Fruit fly (Drosophila melanogaster) whole organism, prepupa: ENCODE results near the gene ymp.
A peak's percentile ranks its signal among the peaks of the same experiment; 100 is the strongest.

Experiments used
- CG6854 ChIP-seq: fragments of 200-800 bp; sonication (Bioruptor generic); optimal IDR thresholded peaks from 2 replicates; lab custom pipeline; 2017; ENCODE audit warnings: missing biosample characterization, mild to moderate bottlenecking, missing genetic modification characterization
- CG8119 ChIP-seq: fragments of 200-800 bp; sonication (Bioruptor generic); IDR thresholded peaks from 3 replicates; pipeline ENCODE4 v1.3.6; 2022; ENCODE audit warnings: missing biosample characterization, missing genetic modification characterization
- CG8319 ChIP-seq: fragments of 200-800 bp; sonication (Bioruptor generic); optimal IDR thresholded peaks from 3 replicates; lab custom pipeline; 2016; ENCODE audit warnings: missing biosample characterization, missing genetic modification characterization
- Ets96B ChIP-seq: fragments of 200-800 bp; optimal IDR thresholded peaks from 2 replicates; lab custom pipeline; 2019; ENCODE audit warnings: missing biosample characterization, mild to moderate bottlenecking, missing genetic modification characterization, moderate library complexity
- OdsH ChIP-seq: fragments of 200-800 bp; sonication (Bioruptor generic); optimal IDR thresholded peaks from 3 replicates; lab custom pipeline; 2016; ENCODE audit warnings: missing biosample characterization, missing genetic modification characterization
- fd59A ChIP-seq: fragments of 200-800 bp; sonication (Bioruptor generic); optimal IDR thresholded peaks from 2 replicates; lab custom pipeline; 2017; ENCODE audit warnings: missing biosample characterization, mild to moderate bottlenecking, missing genetic modification characterization, missing genetic modification reagents
- pdm3 ChIP-seq: fragments of 200-800 bp; sonication (Bioruptor generic); optimal IDR thresholded peaks from 3 replicates; lab custom pipeline; 2016; ENCODE audit warnings: missing biosample characterization, missing genetic modification characterization
- ss ChIP-seq, 2 experiments: fragments of 200-800 bp; sonication (Bioruptor generic); optimal IDR thresholded peaks; 2 replicates in 1 of 2; 3 replicates in 1 of 2; lab custom pipeline; 2017 to 2018; ENCODE audit warnings: mild to moderate bottlenecking in 2 of 2, missing biosample characterization in 2 of 2, missing genetic modification characterization in 2 of 2, moderate library complexity in 1 of 2

dm6 chr3R:25555365-25556106 is 53.4 kb downstream of the ymp start:
- peak; percentile 81 for TF ChIP-seq pdm3 (GFP tag; lab: Kevin White, UChicago)
- TF ChIP-seq CG8119 (GFP tag; lab: Robert Waterston, UW) = peak; percentile 82
- peak; percentile 83 to 90 for TF ChIP-seq ss (GFP tag; optimal IDR thresholded peaks at IDR 0.05; lab: Kevin White, UChicago)
- TF ChIP-seq fd59A = peak; percentile 78
- TF ChIP-seq Ets96B (tag; lab: Kevin White, UChicago) = peak; percentile 90
- TF ChIP-seq OdsH (GFP tag; lab: Kevin White, UChicago) = peak; percentile 89
- peak; percentile 43 for TF ChIP-seq CG6854 (GFP tag; lab: Kevin White, UChicago)
- TF ChIP-seq CG8319 = peak; percentile 58
